Worm (Caenorhabditis elegans) whole organism, L1 larva: ENCODE data around the gene Y67D8C.2.

Source experiments
- ets-5 ChIP-seq: fragments of 200-800 bp; sonication (Bioruptor generic); IDR thresholded peaks from 2 replicates; pipeline ENCODE4 v1.3.6; 2022; ENCODE audit warnings: missing genetic modification characterization, missing compliant biosample characterization
- grh-1 ChIP-seq: fragments of 200-800 bp; sonication (Bioruptor generic); IDR thresholded peaks from 2 replicates; pipeline ENCODE4 v1.3.6; 2022; ENCODE audit warnings: missing genetic modification reagents, missing genetic modification characterization, missing compliant biosample characterization
- mep-1 ChIP-seq: fragments of 150-350 bp; optimal IDR thresholded peaks from 2 replicates; lab custom pipeline; 2014; ENCODE audit warnings: missing biosample characterization, missing genetic modification characterization
- nhr-12 ChIP-seq: sonication (generic microtip); optimal IDR thresholded peaks from 2 replicates; lab custom pipeline; 2017; ENCODE audit warnings: missing biosample characterization, missing genetic modification characterization
- nhr-90 ChIP-seq: sonication (generic microtip); optimal IDR thresholded peaks from 2 replicates; lab custom pipeline; 2016; ENCODE audit warnings: mild to moderate bottlenecking, missing genetic modification characterization, missing compliant biosample characterization; ENCODE audit not compliant: poor library complexity
- tbx-2 ChIP-seq: sonication (generic microtip); optimal IDR thresholded peaks from 2 replicates; lab custom pipeline; 2016; ENCODE audit warnings: missing genetic modification characterization, missing compliant biosample characterization
- vab-15 ChIP-seq: sonication (generic microtip); optimal IDR thresholded peaks from 2 replicates; lab custom pipeline; 2017; ENCODE audit warnings: missing genotype, mild to moderate bottlenecking, missing genetic modification characterization, missing compliant biosample characterization
- zag-1 ChIP-seq: fragments of 150-350 bp; optimal IDR thresholded peaks from 2 replicates; lab custom pipeline; 2014; ENCODE audit warnings: missing biosample characterization, missing genetic modification characterization

DNA sequence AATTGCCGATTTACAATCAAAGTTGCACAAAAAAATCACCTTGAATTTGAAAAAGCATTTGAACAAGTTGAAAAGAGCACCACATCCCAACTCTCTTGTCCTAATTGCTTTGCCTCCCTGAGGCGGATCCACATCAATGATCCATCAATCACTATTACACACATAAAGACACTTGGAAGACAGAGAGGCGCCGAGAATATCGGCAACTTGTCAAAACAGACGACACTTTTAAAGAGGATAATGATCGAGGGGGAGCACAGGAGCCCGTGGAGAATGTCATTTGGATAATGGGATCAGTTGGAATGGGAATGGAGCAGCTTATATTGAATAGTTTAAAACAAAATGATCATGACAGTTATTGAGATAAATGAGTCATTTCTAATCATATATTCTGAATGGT, 29.1 kb downstream of the Y67D8C.2 start:
- TF ChIP-seq zag-1 (tag; lab: Kevin White, UChicago) (no peak), mep-1 (tag; lab: Kevin White, UChicago) (no peak), vab-15 (tag; lab: Kevin White, UChicago) (no peak), grh-1 (no peak), nhr-90 (no peak), tbx-2 (tag; lab: Kevin White, UChicago) (no peak), ets-5 (no peak), nhr-12 (no peak)
